Worm (Caenorhabditis elegans): Measurements from ENCODE around the gene Y25C1A.2.
"Not testable (repeated sequence)": the region's sequence is repeated elsewhere in the genome, so short reads cannot be mapped to it uniquely, and the experiment has no call there.

The Y25C1A.2 gene

ce11 chrII:3135293-3135692 is 22.9 kb downstream of the Y25C1A.2 start:
- TF ChIP-seq nhr-120 (GFP tag; IDR thresholded peaks at IDR 0.05): no peak
- no peak for TF ChIP-seq F37B4.10 (GFP tag; IDR thresholded peaks at IDR 0.05)
- no peak for TF ChIP-seq tbx-9 (tag; optimal IDR thresholded peaks at IDR 0.05; ENCODE audit: borderline replicate concordance)
- no peak for TF ChIP-seq B0019.2 (GFP tag; conservative IDR thresholded peaks at IDR 0.05)
- TF ChIP-seq F22D6.2 (tag; optimal IDR thresholded peaks at IDR 0.05): no peak
- no peak for TF ChIP-seq F49E8.2 (tag; optimal IDR thresholded peaks at IDR 0.05; ENCODE audit: insufficient read depth)
- no peak for TF ChIP-seq him-1 (tag; optimal IDR thresholded peaks at IDR 0.05)
- no peak for TF ChIP-seq lsy-27 (tag; optimal IDR thresholded peaks at IDR 0.05; ENCODE audit: borderline replicate concordance, insufficient read depth)
- no peak for TF ChIP-seq ama-1 (optimal IDR thresholded peaks at IDR 0.05)
- no peak for TF ChIP-seq ama-1 (GFP tag; optimal IDR thresholded peaks at IDR 0.05)
- no peak for TF ChIP-seq ztf-28 (GFP tag; IDR thresholded peaks at IDR 0.05)
- TF ChIP-seq ztf-3 (GFP tag; optimal IDR thresholded peaks at IDR 0.05): no peak
- no peak for TF ChIP-seq nhr-90 (tag; optimal IDR thresholded peaks at IDR 0.05)
- no peak for TF ChIP-seq hrde-1 (tag; optimal IDR thresholded peaks at IDR 0.05; ENCODE audit: borderline replicate concordance)
- TF ChIP-seq hlh-12 (tag; optimal IDR thresholded peaks at IDR 0.05): no peak
- no peak for TF ChIP-seq chd-7 (tag; optimal IDR thresholded peaks at IDR 0.05)
- no peak for TF ChIP-seq lin-26 (GFP tag; IDR thresholded peaks at IDR 0.05)
- no peak for TF ChIP-seq madf-8 (GFP tag; conservative IDR thresholded peaks at IDR 0.05)
- no peak for TF ChIP-seq sptf-2 (GFP tag; optimal IDR thresholded peaks at IDR 0.05)

ce11 chrII:3137804-3138203 is 25.4 kb downstream of the Y25C1A.2 start, which contains the start of gene sri-54:
TSS of gene sri-54 (minus strand) at chrII:3137904.
- no peak for TF ChIP-seq madf-10 (tag; optimal IDR thresholded peaks at IDR 0.05)
- TF ChIP-seq F22D6.2 (tag; optimal IDR thresholded peaks at IDR 0.05): no peak
- TF ChIP-seq lir-1 (GFP tag; conservative IDR thresholded peaks at IDR 0.05): no peak

ce11 chrII:3142855-3143254 is 30.4 kb downstream of the Y25C1A.2 start, which contains the start of gene sri-42:
TSS of gene sri-42 (minus strand) at chrII:3142955.
- not testable (repeated sequence) for TF ChIP-seq rcor-1 (GFP tag; IDR thresholded peaks at IDR 0.05); nhr-80 (tag; optimal IDR thresholded peaks at IDR 0.05); rec-8 (tag; optimal IDR thresholded peaks at IDR 0.05)

ce11 chrII:3144552-3144951 is 32.1 kb downstream of the Y25C1A.2 start, which contains the start of gene sri-43:
TSS of gene sri-43 (minus strand) at chrII:3144652.
- TF ChIP-seq hlh-12 (tag; optimal IDR thresholded peaks at IDR 0.05); akir-1 (GFP tag; optimal IDR thresholded peaks at IDR 0.05); madf-3 (GFP tag; IDR thresholded peaks at IDR 0.05): not testable (repeated sequence)

- TF ChIP-seq attf-6 (GFP tag; IDR thresholded peaks at IDR 0.05) (no peak), nhr-90 (tag; optimal IDR thresholded peaks at IDR 0.05) (no peak), fkh-3 (tag; optimal IDR thresholded peaks at IDR 0.05) (no peak), aptf-2 (GFP tag; conservative IDR thresholded peaks at IDR 0.05) (no peak), egl-44 (GFP tag; IDR thresholded peaks at IDR 0.05) (no peak)
These were observed 33.4 kb downstream of the Y25C1A.2 start, which contains the start of gene T10D4.15 for ce11 chrII:3145842-3146241. TSS of gene T10D4.15 (plus strand) at chrII:3146142.

ce11 chrII:3148404-3148803 is 36.0 kb downstream of the Y25C1A.2 start:
- TF ChIP-seq Y79H2A.3 (GFP tag; conservative IDR thresholded peaks at IDR 0.05) (no peak), ccch-3 (GFP tag; optimal IDR thresholded peaks at IDR 0.05) (no peak), fkh-3 (tag; optimal IDR thresholded peaks at IDR 0.05) (no peak), ekl-4 (GFP tag; IDR thresholded peaks at IDR 0.05) (no peak), bed-2 (GFP tag; IDR thresholded peaks at IDR 0.05) (no peak), hmg-20 (GFP tag; IDR thresholded peaks at IDR 0.05) (no peak), nfya-2 (GFP tag; IDR thresholded peaks at IDR 0.05) (no peak), ZK185.1 (tag; optimal IDR thresholded peaks at IDR 0.05; ENCODE audit: poor library complexity, severe bottlenecking) (no peak), nhr-80 (tag; optimal IDR thresholded peaks at IDR 0.05) (no peak), lin-40 (tag; optimal IDR thresholded peaks at IDR 0.05) (no peak), ztf-18 (tag; optimal IDR thresholded peaks at IDR 0.05) (no peak), dox-1 (GFP tag; IDR thresholded peaks at IDR 0.05) (no peak)
